Worm (Caenorhabditis elegans): Measurements from ENCODE around the gene F11C1.1.

DNA sequence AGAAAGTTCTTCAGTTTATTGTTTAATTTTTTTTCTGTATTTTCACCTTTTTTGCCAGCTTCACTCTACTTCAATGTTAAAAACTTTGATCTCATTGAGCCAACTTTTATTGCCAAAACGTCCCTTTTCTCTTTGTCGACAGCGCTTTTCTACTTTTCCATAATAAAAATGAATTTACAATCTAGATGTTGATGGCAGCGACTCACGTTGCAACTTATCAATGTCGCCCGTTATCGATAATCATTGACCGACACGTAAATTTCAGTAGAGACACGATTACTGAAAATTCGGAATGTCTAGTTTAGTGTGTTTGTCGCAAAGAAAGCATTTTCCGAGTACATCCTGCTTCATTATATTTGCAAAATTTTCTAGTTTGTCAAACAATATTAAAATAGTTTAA is 10.6 kb downstream of the F11C1.1 start:
- TF ChIP-seq ztf-11 (tag; optimal IDR thresholded peaks at IDR 0.05) = no peak
- TF ChIP-seq nhr-43 (tag; optimal IDR thresholded peaks at IDR 0.05; ENCODE audit: poor library complexity, severe bottlenecking) = no peak
- TF ChIP-seq unc-39 (tag; optimal IDR thresholded peaks at IDR 0.05) = no peak
- no peak for TF ChIP-seq ceh-28 (tag; optimal IDR thresholded peaks at IDR 0.05)
- TF ChIP-seq tbx-2 (tag; optimal IDR thresholded peaks at IDR 0.05) = no peak
- TF ChIP-seq pqm-1 (tag; optimal IDR thresholded peaks at IDR 0.05) = peak; percentile 54
- TF ChIP-seq elt-3 (tag; optimal IDR thresholded peaks at IDR 0.05) = no peak
- TF ChIP-seq zag-1 (tag; optimal IDR thresholded peaks at IDR 0.05) = no peak
- no peak for TF ChIP-seq aly-2 (tag; optimal IDR thresholded peaks at IDR 0.05)

All from whole organism, L3 larva.